Worm (Caenorhabditis elegans): ENCODE measurements around the gene C34D4.3.

C34D4.3 gene

ce11 chrIV:7133983-7134382 is 19.5 kb upstream of the C34D4.3 start, which contains the start of gene mutd-1:
Gene mutd-1 (minus strand): TSS chrIV:7134083.
- TF ChIP-seq ztf-4 (tag; optimal IDR thresholded peaks at IDR 0.05): no peak
- TF ChIP-seq mep-1 (tag; optimal IDR thresholded peaks at IDR 0.05): no peak
- no peak for TF ChIP-seq blmp-1 (tag; optimal IDR thresholded peaks at IDR 0.05)
- TF ChIP-seq alr-1 (tag; optimal IDR thresholded peaks at IDR 0.05; ENCODE audit: borderline replicate concordance): no peak
- no peak for TF ChIP-seq pag-3 (tag; optimal IDR thresholded peaks at IDR 0.05; ENCODE audit: borderline replicate concordance, insufficient read depth)
- TF ChIP-seq unc-86 (tag; optimal IDR thresholded peaks at IDR 0.05): no peak
- no peak for TF ChIP-seq nhr-85 (tag)
- TF ChIP-seq lsy-2 (tag; optimal IDR thresholded peaks at IDR 0.05): no peak
- no peak for TF ChIP-seq grh-1 (GFP tag; IDR thresholded peaks at IDR 0.05)
- TF ChIP-seq lir-3 (tag; optimal IDR thresholded peaks at IDR 0.05; ENCODE audit: poor library complexity): no peak
- no peak for TF ChIP-seq efl-3 (GFP tag; optimal IDR thresholded peaks at IDR 0.05)
- TF ChIP-seq unc-130 (tag; optimal IDR thresholded peaks at IDR 0.05): no peak
- no peak for TF ChIP-seq elt-3 (tag; optimal IDR thresholded peaks at IDR 0.05)
- TF ChIP-seq lin-13 (GFP tag; optimal IDR thresholded peaks at IDR 0.05): no peak
- no peak for TF ChIP-seq dpl-1 (GFP tag; optimal IDR thresholded peaks at IDR 0.05)
- no peak for TF ChIP-seq nhr-77 (tag; optimal IDR thresholded peaks at IDR 0.05)
- TF ChIP-seq nhr-90 (tag; optimal IDR thresholded peaks at IDR 0.05; ENCODE audit: poor library complexity): no peak
- TF ChIP-seq egl-13 (tag; optimal IDR thresholded peaks at IDR 0.05): no peak
- TF ChIP-seq C04F5.9 (tag; optimal IDR thresholded peaks at IDR 0.05): no peak
- TF ChIP-seq zag-1 (tag; optimal IDR thresholded peaks at IDR 0.05): no peak

DNA sequence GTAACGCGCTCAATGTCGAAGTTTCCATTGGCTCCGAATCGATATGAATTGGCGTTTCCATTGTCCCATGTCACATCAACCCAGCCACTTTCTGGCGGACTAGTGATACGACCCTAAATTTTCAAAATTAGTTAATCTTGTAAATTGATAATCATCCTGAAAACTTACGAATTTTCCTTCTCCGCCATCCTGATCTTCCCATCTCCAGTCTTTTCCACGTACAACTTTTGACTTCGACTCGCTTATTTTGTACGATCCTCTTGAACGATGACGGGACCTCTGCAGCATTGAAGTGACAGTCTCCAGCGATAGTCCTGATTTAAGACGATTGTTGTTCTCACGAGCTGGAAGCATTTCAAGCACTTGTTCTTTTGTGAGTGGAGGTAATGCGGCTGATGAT is 14.3 kb upstream of the C34D4.3 start:
- no peak for TF ChIP-seq fkh-10 (GFP tag; optimal IDR thresholded peaks at IDR 0.05)
- TF ChIP-seq lin-13 (GFP tag; optimal IDR thresholded peaks at IDR 0.05): no peak
- no peak for TF ChIP-seq C04F5.9 (tag; optimal IDR thresholded peaks at IDR 0.05)
- no peak for TF ChIP-seq sptf-1 (tag; optimal IDR thresholded peaks at IDR 0.05)
- TF ChIP-seq efl-3 (GFP tag; optimal IDR thresholded peaks at IDR 0.05): no peak
- no peak for TF ChIP-seq pqm-1 (tag; optimal IDR thresholded peaks at IDR 0.05)
- TF ChIP-seq unc-86 (tag; optimal IDR thresholded peaks at IDR 0.05): no peak
- no peak for TF ChIP-seq nhr-11 (tag; optimal IDR thresholded peaks at IDR 0.05)
- no peak for TF ChIP-seq snpc-4 (tag; optimal IDR thresholded peaks at IDR 0.05)
- TF ChIP-seq pax-3 (tag; optimal IDR thresholded peaks at IDR 0.05): no peak
- TF ChIP-seq skn-1 (tag; optimal IDR thresholded peaks at IDR 0.05): no peak
- no peak for TF ChIP-seq unc-130 (tag; optimal IDR thresholded peaks at IDR 0.05)
- no peak for TF ChIP-seq nhr-84 (tag; optimal IDR thresholded peaks at IDR 0.05)
- no peak for TF ChIP-seq nhr-12 (tag; optimal IDR thresholded peaks at IDR 0.05)
- TF ChIP-seq mep-1 (tag; optimal IDR thresholded peaks at IDR 0.05): no peak
- no peak for TF ChIP-seq mdl-1 (tag; optimal IDR thresholded peaks at IDR 0.05)

ce11 chrIV:7144670-7145257 is 8.7 kb upstream of the C34D4.3 start, which contains the start of gene hecd-1:
Gene hecd-1 (minus strand): TSS chrIV:7144720.
- TF ChIP-seq sptf-1 (tag; optimal IDR thresholded peaks at IDR 0.05) (no peak), elt-3 (tag; optimal IDR thresholded peaks at IDR 0.05) (no peak), ceh-88 (GFP tag; IDR thresholded peaks at IDR 0.05) (no peak), F16B12.6 (tag; optimal IDR thresholded peaks at IDR 0.05) (peak; percentile 26), ces-1 (GFP tag; optimal IDR thresholded peaks at IDR 0.05) (no peak), skn-1 (tag; optimal IDR thresholded peaks at IDR 0.05) (no peak), xbp-1 (tag; optimal IDR thresholded peaks at IDR 0.05) (peak; percentile 8), lsy-2 (tag; optimal IDR thresholded peaks at IDR 0.05) (peak in 1 of 2 experiments; percentile 49), dpl-1 (GFP tag; optimal IDR thresholded peaks at IDR 0.05) (peak in 2 of 3 experiments; percentile 2 to 44), fkh-8 (tag; optimal IDR thresholded peaks at IDR 0.05) (peak; percentile 26), lin-15B (tag; optimal IDR thresholded peaks at IDR 0.05) (peak; percentile 16), fkh-4 (tag; optimal IDR thresholded peaks at IDR 0.05; ENCODE audit: borderline replicate concordance) (no peak), mep-1 (tag; optimal IDR thresholded peaks at IDR 0.05) (no peak), unc-86 (tag; optimal IDR thresholded peaks at IDR 0.05) (no peak), fkh-10 (GFP tag; optimal IDR thresholded peaks at IDR 0.05) (no peak), fos-1 (tag; optimal IDR thresholded peaks at IDR 0.05) (no peak), efl-1 (optimal IDR thresholded peaks at IDR 0.05) (peak in 1 of 2 experiments; percentile 29), efl-1 (GFP tag; optimal IDR thresholded peaks at IDR 0.05 in 1 of 2) (peak; percentile 32 to 83), lin-35 (GFP tag; optimal IDR thresholded peaks at IDR 0.05) (peak in 1 of 2 experiments; percentile 55), ztf-4 (tag; optimal IDR thresholded peaks at IDR 0.05) (no peak), mdl-1 (tag; optimal IDR thresholded peaks at IDR 0.05) (peak in 1 of 2 experiments; percentile 46), nhr-12 (tag; optimal IDR thresholded peaks at IDR 0.05) (no peak), lin-14 (GFP tag; optimal IDR thresholded peaks at IDR 0.05) (peak; percentile 76), blmp-1 (tag; optimal IDR thresholded peaks at IDR 0.05) (no peak), ceh-90 (tag; optimal IDR thresholded peaks at IDR 0.05) (no peak), snpc-4 (tag; optimal IDR thresholded peaks at IDR 0.05) (no peak), irx-1 (tag; optimal IDR thresholded peaks at IDR 0.05) (no peak), nhr-71 (tag; optimal IDR thresholded peaks at IDR 0.05) (no peak), C34B4.2 (tag; optimal IDR thresholded peaks at IDR 0.05) (no peak), isw-1 (GFP tag; IDR thresholded peaks at IDR 0.05) (no peak)
